Worm (Caenorhabditis elegans) whole organism, L3 larva: ENCODE measurements around the gene catp-4.

Experiments used
- ama-1 ChIP-seq: fragments of 150-350 bp; optimal IDR thresholded peaks from 2 replicates; lab custom pipeline; 2018
- elt-3 ChIP-seq, 3 experiments: fragments of 150-350 bp in 1 of 3; sonication (generic microtip) in 2 of 3; optimal IDR thresholded peaks; 2 replicates in 2 of 3; 4 replicates in 1 of 3; lab custom pipeline; 2014 to 2017; ENCODE audit warnings: missing biosample characterization in 3 of 3, missing genetic modification characterization in 3 of 3
- fos-1 ChIP-seq: fragments of 150-350 bp; optimal IDR thresholded peaks from 2 replicates; lab custom pipeline; 2014; ENCODE audit warnings: missing biosample characterization, missing genetic modification characterization
- hmg-11 ChIP-seq: sonication (generic microtip); optimal IDR thresholded peaks from 2 replicates; lab custom pipeline; 2016; ENCODE audit warnings: missing genetic modification characterization, missing compliant biosample characterization
- nhr-25 ChIP-seq: sonication (generic microtip); optimal IDR thresholded peaks from 2 replicates; lab custom pipeline; 2017; ENCODE audit warnings: missing biosample characterization, missing genetic modification characterization
- nhr-43 ChIP-seq: sonication (generic microtip); optimal IDR thresholded peaks from 2 replicates; lab custom pipeline; 2016; ENCODE audit warnings: mild to moderate bottlenecking, missing genetic modification characterization, missing compliant biosample characterization; ENCODE audit not compliant: poor library complexity, severe bottlenecking
- nhr-77 ChIP-seq: fragments of 150-350 bp; optimal IDR thresholded peaks from 2 replicates; lab custom pipeline; 2014; ENCODE audit warnings: missing biosample characterization, missing genetic modification characterization

ce11 chrII:14570541-14571160, 22.7 kb upstream of the catp-4 start:
- TF ChIP-seq nhr-77 (no peak), hmg-11 (tag; lab: Kevin White, UChicago) (no peak), ama-1 (no peak), elt-3 (tag; optimal IDR thresholded peaks at IDR 0.05; lab: Kevin White, UChicago) (no peak), nhr-43 (no peak), nhr-25 (no peak), fos-1 (tag; lab: Kevin White, UChicago) (no peak)
